Fruit fly (Drosophila melanogaster) whole organism, pupa: ENCODE results near the gene CG5608.

Experiments
- CG10348 ChIP-seq: fragments of 200-800 bp; sonication (Bioruptor generic); IDR thresholded peaks from 2 replicates; pipeline ENCODE4 v1.3.6; 2022; ENCODE audit warnings: missing biosample characterization, missing genetic modification characterization
- CG32121 ChIP-seq: fragments of 200-800 bp; sonication (Bioruptor generic); IDR thresholded peaks from 2 replicates; pipeline ENCODE4 v1.3.6; 2022; ENCODE audit warnings: missing biosample characterization, missing genetic modification characterization
- CG4496 ChIP-seq: fragments of 200-800 bp; sonication (Bioruptor generic); IDR thresholded peaks from 3 replicates; pipeline ENCODE4 v1.3.6; 2022; ENCODE audit warnings: missing biosample characterization, missing genetic modification characterization
- CG8301 ChIP-seq: fragments of 200-800 bp; sonication (Bioruptor generic); optimal IDR thresholded peaks from 2 replicates; lab custom pipeline; 2018; ENCODE audit warnings: missing biosample characterization, mild to moderate bottlenecking, missing genetic modification characterization
- D1 ChIP-seq: fragments of 200-800 bp; sonication (Bioruptor generic); optimal IDR thresholded peaks from 2 replicates; lab custom pipeline; 2018; ENCODE audit warnings: missing biosample characterization, mild to moderate bottlenecking, missing genetic modification characterization, moderate library complexity
- EcR ChIP-seq: fragments of 200-800 bp; sonication (Bioruptor generic); optimal IDR thresholded peaks from 3 replicates; lab custom pipeline; 2019; ENCODE audit warnings: missing biosample characterization, missing genetic modification characterization, mild to moderate bottlenecking, moderate library complexity, missing genetic modification reagents
- Pif1B ChIP-seq: fragments of 200-800 bp; sonication (Bioruptor generic); optimal IDR thresholded peaks from 3 replicates; lab custom pipeline; 2016; ENCODE audit warnings: missing biosample characterization, missing genetic modification characterization
- Snoo ChIP-seq: fragments of 200-800 bp; sonication (Bioruptor generic); optimal IDR thresholded peaks from 3 replicates; lab custom pipeline; 2017; ENCODE audit warnings: missing biosample characterization, mild to moderate bottlenecking, missing genetic modification characterization, inconsistent platforms
- fd96Ca ChIP-seq: fragments of 200-800 bp; sonication (Bioruptor generic); IDR thresholded peaks from 3 replicates; pipeline ENCODE4 v1.3.6; 2022; ENCODE audit warnings: missing biosample characterization, missing genetic modification characterization
- gl ChIP-seq: fragments of 200-800 bp; sonication (Bioruptor generic); optimal IDR thresholded peaks from 2 replicates; lab custom pipeline; 2018; ENCODE audit warnings: missing biosample characterization, mild to moderate bottlenecking, missing genetic modification characterization
- rn ChIP-seq: fragments of 200-800 bp; sonication (Bioruptor generic); IDR thresholded peaks from 2 replicates; pipeline ENCODE4 v1.3.6; 2022; ENCODE audit warnings: missing biosample characterization, missing genetic modification characterization

dm6 chr3R:12445468-12445867 lies 19.6 kb downstream of the CG5608 start:
- TF ChIP-seq EcR, result no peak
- no peak for TF ChIP-seq D1 (tag; lab: Kevin White, UChicago)
- TF ChIP-seq CG4496 (GFP tag; lab: Robert Waterston, UW), result no peak
- TF ChIP-seq rn (GFP tag; lab: Robert Waterston, UW), result no peak
- no peak for TF ChIP-seq Pif1B (GFP tag; lab: Kevin White, UChicago)
- TF ChIP-seq gl, result no peak
- no peak for TF ChIP-seq CG32121 (GFP tag; lab: Robert Waterston, UW)
- no peak for TF ChIP-seq CG10348 (GFP tag; lab: Robert Waterston, UW)
- no peak for TF ChIP-seq Snoo (tag; lab: Kevin White, UChicago)
- TF ChIP-seq fd96Ca (GFP tag; lab: Robert Waterston, UW), result no peak
- no peak for TF ChIP-seq CG8301
